Fruit fly (Drosophila melanogaster): ENCODE measurements around the gene CG7215.

The CG7215 gene

dm6 chr3R:18125023-18125630 is 41.9 kb downstream of the CG7215 start (continued):
- TF ChIP-seq CG11294 (GFP tag; IDR thresholded peaks at IDR 0.05) (peak; percentile 83), CG6808 (GFP tag; optimal IDR thresholded peaks at IDR 0.05) (peak; percentile 81), topi (GFP tag; optimal IDR thresholded peaks at IDR 0.05) (peak; percentile 85), ss (GFP tag; optimal IDR thresholded peaks at IDR 0.05) (peak; percentile 76 to 94), CG6792 (GFP tag; optimal IDR thresholded peaks at IDR 0.05) (peak; percentile 84), CG10631 (GFP tag; optimal IDR thresholded peaks at IDR 0.05) (peak; percentile 84), CG3919 (GFP tag; optimal IDR thresholded peaks at IDR 0.05) (peak; percentile 86), Hr39 (GFP tag; optimal IDR thresholded peaks at IDR 0.05) (peak; percentile 87), fd85E (GFP tag; optimal IDR thresholded peaks at IDR 0.05) (no peak)

- TF ChIP-seq Ets21C (GFP tag; optimal IDR thresholded peaks at IDR 0.05) (no peak), esn (GFP tag; optimal IDR thresholded peaks at IDR 0.05) (peak; percentile 20), CG6854 (GFP tag; optimal IDR thresholded peaks at IDR 0.05) (no peak), achi (GFP tag; optimal IDR thresholded peaks at IDR 0.05) (no peak), vri (GFP tag; optimal IDR thresholded peaks at IDR 0.05) (no peak), Lpt (GFP tag; optimal IDR thresholded peaks at IDR 0.05) (peak; percentile 14), Eip75B (GFP tag; optimal IDR thresholded peaks at IDR 0.05) (peak; percentile 20), Eip78C (GFP tag) (peak; percentile 70), CG6163 (GFP tag; IDR thresholded peaks at IDR 0.05) (peak; percentile 37; the same call in 2 of the 3 replicates), eg (GFP tag; IDR thresholded peaks at IDR 0.05) (peak; percentile 29; the same call in 1 of the 3 replicates), ss (GFP tag; optimal IDR thresholded peaks at IDR 0.05) (no peak), CG1621 (tag; optimal IDR thresholded peaks at IDR 0.05) (peak; percentile 12), Smox (GFP tag; optimal IDR thresholded peaks at IDR 0.05) (no peak), lz (GFP tag; optimal IDR thresholded peaks at IDR 0.05) (no peak), Met (GFP tag; optimal IDR thresholded peaks at IDR 0.05) (no peak), fkh (GFP tag; optimal IDR thresholded peaks at IDR 0.05) (no peak), CG11762 (GFP tag; optimal IDR thresholded peaks at IDR 0.05; ENCODE audit: insufficient read depth) (no peak), CG10631 (GFP tag; optimal IDR thresholded peaks at IDR 0.05) (no peak), Gug (GFP tag; IDR thresholded peaks at IDR 0.05) (no peak), Hr39 (GFP tag; optimal IDR thresholded peaks at IDR 0.05) (no peak)
These were observed 45.5 kb downstream of the CG7215 start for dm6 chr3R:18121385-18122151.

- no peak for TF ChIP-seq CG6163 (GFP tag; IDR thresholded peaks at IDR 0.05)
- TF ChIP-seq CG6276 (GFP tag; optimal IDR thresholded peaks at IDR 0.05) = no peak
- TF ChIP-seq CG8319 (GFP tag; optimal IDR thresholded peaks at IDR 0.05) = no peak
- TF ChIP-seq spab (GFP tag; optimal IDR thresholded peaks at IDR 0.05) = no peak
These were observed 48.4 kb downstream of the CG7215 start for dm6 chr3R:18118695-18119094.

- TF ChIP-seq fkh (GFP tag; optimal IDR thresholded peaks at IDR 0.05) (no peak), acj6 (GFP tag; optimal IDR thresholded peaks at IDR 0.05) (no peak), CG8632 (GFP tag; optimal IDR thresholded peaks at IDR 0.05) (no peak), CG34406 (GFP tag; optimal IDR thresholded peaks at IDR 0.05) (no peak), CG10631 (GFP tag; optimal IDR thresholded peaks at IDR 0.05) (no peak)
These were observed 48.8 kb downstream of the CG7215 start for dm6 chr3R:18118239-18118638.

- TF ChIP-seq fkh (GFP tag; optimal IDR thresholded peaks at IDR 0.05) = no peak
- no peak for TF ChIP-seq Hr38 (GFP tag; optimal IDR thresholded peaks at IDR 0.05)
- no peak for TF ChIP-seq pdm3 (GFP tag; optimal IDR thresholded peaks at IDR 0.05)
- no peak for TF ChIP-seq dac (GFP tag; optimal IDR thresholded peaks at IDR 0.05)
- no peak for TF ChIP-seq Hr39 (GFP tag; optimal IDR thresholded peaks at IDR 0.05)
- TF ChIP-seq CG31627 (GFP tag; optimal IDR thresholded peaks at IDR 0.05) = no peak
- TF ChIP-seq Hr4 (GFP tag; optimal IDR thresholded peaks at IDR 0.05) = no peak
- TF ChIP-seq CG8319 (GFP tag; optimal IDR thresholded peaks at IDR 0.05) = no peak
- TF ChIP-seq net (GFP tag; optimal IDR thresholded peaks at IDR 0.05) = no peak
- TF ChIP-seq topi (GFP tag; optimal IDR thresholded peaks at IDR 0.05) = no peak
- TF ChIP-seq acj6 (GFP tag; optimal IDR thresholded peaks at IDR 0.05) = no peak
- no peak for TF ChIP-seq CG4318 (GFP tag; optimal IDR thresholded peaks at IDR 0.05)
- TF ChIP-seq Eip78C (GFP tag) = no peak
- no peak for TF ChIP-seq CG3032 (tag; optimal IDR thresholded peaks at IDR 0.05)
- TF ChIP-seq salr (GFP tag; optimal IDR thresholded peaks at IDR 0.05) = no peak
- TF ChIP-seq CG34406 (GFP tag; optimal IDR thresholded peaks at IDR 0.05) = no peak
- TF ChIP-seq ss (GFP tag; optimal IDR thresholded peaks at IDR 0.05) = no peak
- TF ChIP-seq Eip93F (GFP tag; optimal IDR thresholded peaks at IDR 0.05) = no peak
- no peak for TF ChIP-seq esn (GFP tag; optimal IDR thresholded peaks at IDR 0.05)
These were observed 49.5 kb downstream of the CG7215 start for dm6 chr3R:18117525-18117924.
